Worm (Caenorhabditis elegans) whole organism, early embryonic: ENCODE measurements around the gene fbxb-61.

Experiments used
- B0310.2 ChIP-seq: sonication (generic microtip); optimal IDR thresholded peaks from 2 replicates; lab custom pipeline; 2016; ENCODE audit warnings: mild to moderate bottlenecking, missing genetic modification characterization, missing compliant biosample characterization
- F13C5.2 ChIP-seq: sonication (generic microtip); optimal IDR thresholded peaks from 2 replicates; lab custom pipeline; 2017; ENCODE audit warnings: mild to moderate bottlenecking, missing genetic modification characterization, inconsistent platforms, missing compliant biosample characterization
- aly-1 ChIP-seq: sonication (generic microtip); optimal IDR thresholded peaks from 2 replicates; lab custom pipeline; 2016; ENCODE audit warnings: missing genetic modification characterization, missing compliant biosample characterization
- ama-1 ChIP-seq: fragments of 150-350 bp; optimal IDR thresholded peaks from 2 replicates; lab custom pipeline; 2014
- ceh-13 ChIP-seq: fragments of 200-800 bp; sonication (Bioruptor generic); optimal IDR thresholded peaks from 2 replicates; lab custom pipeline; 2018; ENCODE audit warnings: mild to moderate bottlenecking, missing genetic modification characterization, missing compliant biosample characterization
- ceh-36 ChIP-seq: sonication (generic microtip); optimal IDR thresholded peaks from 2 replicates; lab custom pipeline; 2016; ENCODE audit warnings: missing genetic modification characterization, inconsistent platforms, missing compliant biosample characterization
- ets-7 ChIP-seq: sonication (generic microtip); optimal IDR thresholded peaks from 2 replicates; lab custom pipeline; 2016; ENCODE audit warnings: missing genotype, missing genetic modification characterization, missing compliant biosample characterization
- flt-1 ChIP-seq: fragments of 200-800 bp; sonication (Bioruptor generic); IDR thresholded peaks from 2 replicates; pipeline ENCODE4 v1.3.6; 2022; ENCODE audit warnings: missing genetic modification characterization, missing compliant biosample characterization
- hmbx-1 ChIP-seq: sonication (generic microtip); optimal IDR thresholded peaks from 2 replicates; lab custom pipeline; 2016; ENCODE audit warnings: mild to moderate bottlenecking, missing genetic modification characterization, missing compliant biosample characterization
- hmg-4 ChIP-seq: fragments of 200-800 bp; sonication (Bioruptor generic); optimal IDR thresholded peaks from 2 replicates; lab custom pipeline; 2018; ENCODE audit warnings: mild to moderate bottlenecking, missing genetic modification characterization, missing compliant biosample characterization
- hnd-1 ChIP-seq: sonication (generic microtip); optimal IDR thresholded peaks from 2 replicates; lab custom pipeline; 2016; ENCODE audit warnings: missing genetic modification characterization, missing compliant biosample characterization
- pes-1 ChIP-seq: fragments of 200-800 bp; sonication (Bioruptor generic); IDR thresholded peaks from 2 replicates; pipeline ENCODE4 v1.3.6; 2022; ENCODE audit warnings: missing genetic modification reagents, missing genetic modification characterization, missing compliant biosample characterization
- scrt-1 ChIP-seq: fragments of 200-800 bp; sonication (Bioruptor generic); IDR thresholded peaks from 2 replicates; pipeline ENCODE4 v1.3.6; 2022; ENCODE audit warnings: missing genetic modification characterization, missing compliant biosample characterization
- sea-1 ChIP-seq: fragments of 200-800 bp; sonication (Bioruptor generic); conservative IDR thresholded peaks from 2 replicates; pipeline ENCODE4 v1.3.6; 2022; ENCODE audit warnings: missing genetic modification characterization, missing compliant biosample characterization
- tbx-11 ChIP-seq: fragments of 200-800 bp; sonication (Bioruptor generic); IDR thresholded peaks from 2 replicates; pipeline ENCODE4 v1.3.6; 2022; ENCODE audit warnings: missing genetic modification characterization, missing compliant biosample characterization
- tbx-37 ChIP-seq: fragments of 200-800 bp; sonication (Bioruptor generic); conservative IDR thresholded peaks from 2 replicates; pipeline ENCODE4 v1.3.6; 2022; ENCODE audit warnings: missing genetic modification reagents, missing genetic modification characterization, missing compliant biosample characterization
- tra-4 ChIP-seq: sonication (generic microtip); optimal IDR thresholded peaks from 2 replicates; lab custom pipeline; 2017; ENCODE audit warnings: missing genetic modification characterization, missing compliant biosample characterization

Gene fbxb-61

ce11 chrV:19279888-19280287 is 24.0 kb upstream of the fbxb-61 start, which contains the start of gene F21D9.8:
TSS of gene F21D9.8 (minus strand) at chrV:19279988.
- TF ChIP-seq F13C5.2 (tag; lab: Kevin White, UChicago) (no peak), ceh-36 (tag; lab: Kevin White, UChicago) (no peak), pes-1 (GFP tag; lab: Robert Waterston, UW) (no peak), ets-7 (no peak), tbx-11 (GFP tag; lab: Robert Waterston, UW) (no peak), ama-1 (lab: Kevin White, UChicago) (no peak), aly-1 (tag; lab: Kevin White, UChicago) (no peak), scrt-1 (no peak), tra-4 (no peak), hmg-4 (GFP tag; lab: Kevin White, UChicago) (no peak), hmbx-1 (tag; lab: Kevin White, UChicago) (no peak), hnd-1 (tag; lab: Kevin White, UChicago) (no peak)

ce11 chrV:19282314-19282713 is 21.6 kb upstream of the fbxb-61 start, which contains the start of gene fbxb-117:
TSS of gene fbxb-117 (plus strand) at chrV:19282614.
- TF ChIP-seq scrt-1 (no peak), tra-4 (no peak), hmg-4 (GFP tag; lab: Kevin White, UChicago) (no peak)

- TF ChIP-seq B0310.2 (no peak), tbx-11 (GFP tag; lab: Robert Waterston, UW) (no peak), tbx-37 (GFP tag; lab: Robert Waterston, UW) (no peak), ceh-36 (tag; lab: Kevin White, UChicago) (no peak), flt-1 (no peak), ama-1 (lab: Kevin White, UChicago) (no peak)
Measured at ce11 chrV:19285921-19286320, 18.0 kb upstream of the fbxb-61 start.

- TF ChIP-seq pes-1 (GFP tag; lab: Robert Waterston, UW) (no peak), aly-1 (tag; lab: Kevin White, UChicago) (no peak), scrt-1 (no peak), tbx-11 (GFP tag; lab: Robert Waterston, UW) (no peak), ama-1 (lab: Kevin White, UChicago) (no peak), ceh-13 (GFP tag; lab: Kevin White, UChicago) (no peak), F13C5.2 (tag; lab: Kevin White, UChicago) (no peak), tbx-37 (GFP tag; lab: Robert Waterston, UW) (no peak), sea-1 (GFP tag; lab: Robert Waterston, UW) (no peak), hmbx-1 (tag; lab: Kevin White, UChicago) (no peak), hnd-1 (tag; lab: Kevin White, UChicago) (no peak), B0310.2 (no peak), ets-7 (no peak), hmg-4 (GFP tag; lab: Kevin White, UChicago) (no peak), ceh-36 (tag; lab: Kevin White, UChicago) (no peak)
Measured at ce11 chrV:19288073-19288805, 15.7 kb upstream of the fbxb-61 start, which contains the start of the genes F55C9.3 and fbxb-57. TSS of gene F55C9.3 (minus strand) at chrV:19288173. TSS of gene fbxb-57 (plus strand) at chrV:19288755.

- TF ChIP-seq aly-1 (tag; lab: Kevin White, UChicago): no peak
- TF ChIP-seq F13C5.2 (tag; lab: Kevin White, UChicago): no peak
- TF ChIP-seq sea-1 (GFP tag; lab: Robert Waterston, UW): no peak
- no peak for TF ChIP-seq hmg-4 (GFP tag; lab: Kevin White, UChicago)
- TF ChIP-seq B0310.2: no peak
- TF ChIP-seq ama-1 (lab: Kevin White, UChicago): no peak
- no peak for TF ChIP-seq ceh-13 (GFP tag; lab: Kevin White, UChicago)
- TF ChIP-seq hmbx-1 (tag; lab: Kevin White, UChicago): no peak
- TF ChIP-seq tbx-37 (GFP tag; lab: Robert Waterston, UW): no peak
- no peak for TF ChIP-seq ceh-36 (tag; lab: Kevin White, UChicago)
- no peak for TF ChIP-seq hnd-1 (tag; lab: Kevin White, UChicago)
- TF ChIP-seq flt-1: no peak
- no peak for TF ChIP-seq scrt-1
- no peak for TF ChIP-seq tra-4
- TF ChIP-seq tbx-11 (GFP tag; lab: Robert Waterston, UW): no peak
- no peak for TF ChIP-seq ets-7
- no peak for TF ChIP-seq pes-1 (GFP tag; lab: Robert Waterston, UW)
Measured at ce11 chrV:19293025-19293424, 10.9 kb upstream of the fbxb-61 start, which contains the start of gene F55C9.5. TSS of gene F55C9.5 (minus strand) at chrV:19293125.

- TF ChIP-seq F13C5.2 (tag; lab: Kevin White, UChicago) (no peak), ets-7 (no peak), hnd-1 (tag; lab: Kevin White, UChicago) (no peak), tra-4 (no peak), tbx-11 (GFP tag; lab: Robert Waterston, UW) (no peak), ceh-13 (GFP tag; lab: Kevin White, UChicago) (no peak), hmg-4 (GFP tag; lab: Kevin White, UChicago) (no peak), sea-1 (GFP tag; lab: Robert Waterston, UW) (no peak), aly-1 (tag; lab: Kevin White, UChicago) (no peak), hmbx-1 (tag; lab: Kevin White, UChicago) (no peak), ama-1 (lab: Kevin White, UChicago) (no peak), B0310.2 (no peak), ceh-36 (tag; lab: Kevin White, UChicago) (no peak), scrt-1 (no peak), tbx-37 (GFP tag; lab: Robert Waterston, UW) (no peak), flt-1 (no peak), pes-1 (GFP tag; lab: Robert Waterston, UW) (no peak)
Measured at ce11 chrV:19296723-19297122, 7.2 kb upstream of the fbxb-61 start, which contains the start of gene F55C9.6. TSS of gene F55C9.6 (minus strand) at chrV:19296823.

ce11 chrV:19297510-19297909 is 6.4 kb upstream of the fbxb-61 start, which contains the start of gene fbxb-60:
TSS of gene fbxb-60 (plus strand) at chrV:19297810.
- no peak for TF ChIP-seq ceh-36 (tag; lab: Kevin White, UChicago)
- no peak for TF ChIP-seq tbx-37 (GFP tag; lab: Robert Waterston, UW)
- no peak for TF ChIP-seq aly-1 (tag; lab: Kevin White, UChicago)
- TF ChIP-seq ama-1 (lab: Kevin White, UChicago): no peak
- no peak for TF ChIP-seq ets-7
- TF ChIP-seq flt-1: no peak
- TF ChIP-seq hnd-1 (tag; lab: Kevin White, UChicago): no peak
- TF ChIP-seq F13C5.2 (tag; lab: Kevin White, UChicago): no peak
- TF ChIP-seq hmg-4 (GFP tag; lab: Kevin White, UChicago): no peak
